Fruit fly (Drosophila melanogaster) whole organism, embryonic: ENCODE data around the gene CG7065.

Source experiments
- Atf3 ChIP-seq: fragments of 200-800 bp; sonication (Bioruptor generic); optimal IDR thresholded peaks from 3 replicates; lab custom pipeline; 2016; ENCODE audit warnings: missing biosample characterization, missing genetic modification characterization
- Bgb ChIP-seq: fragments of 200-800 bp; sonication (Bioruptor generic); IDR thresholded peaks from 2 replicates; pipeline ENCODE4 v1.3.6; 2022; ENCODE audit warnings: missing biosample characterization, missing genetic modification characterization; ENCODE audit not compliant: partially characterized antibody
- CG10959 ChIP-seq: fragments of 200-800 bp; sonication (Bioruptor generic); IDR thresholded peaks from 2 replicates; pipeline ENCODE4 v1.3.6; 2022; ENCODE audit warnings: missing biosample characterization, missing genetic modification characterization
- CG12219 ChIP-seq: fragments of 200-800 bp; sonication (Bioruptor generic); optimal IDR thresholded peaks from 3 replicates; lab custom pipeline; 2018; ENCODE audit warnings: missing biosample characterization, mild to moderate bottlenecking, missing genetic modification characterization
- CG12744 ChIP-seq: fragments of 200-800 bp; sonication (Bioruptor generic); optimal IDR thresholded peaks from 2 replicates; lab custom pipeline; 2016; ENCODE audit warnings: missing biosample characterization, missing genetic modification characterization
- CG13296 ChIP-seq: fragments of 200-800 bp; sonication (Bioruptor generic); optimal IDR thresholded peaks from 3 replicates; lab custom pipeline; 2018; ENCODE audit warnings: missing biosample characterization, mild to moderate bottlenecking, missing genetic modification characterization
- CG13775 ChIP-seq: fragments of 200-800 bp; sonication (Bioruptor generic); optimal IDR thresholded peaks from 3 replicates; lab custom pipeline; 2017; ENCODE audit warnings: missing biosample characterization, mild to moderate bottlenecking, missing genetic modification characterization
- CG13894 ChIP-seq: fragments of 200-800 bp; sonication (Bioruptor generic); optimal IDR thresholded peaks from 3 replicates; lab custom pipeline; 2018; ENCODE audit warnings: missing biosample characterization, mild to moderate bottlenecking, missing genetic modification characterization, moderate library complexity
- CG14710 ChIP-seq: fragments of 200-800 bp; sonication (Bioruptor generic); optimal IDR thresholded peaks from 3 replicates; lab custom pipeline; 2019; ENCODE audit warnings: missing biosample characterization, mild to moderate bottlenecking, missing genetic modification characterization, moderate library complexity
- CG14860 ChIP-seq: fragments of 200-800 bp; sonication (Bioruptor generic); IDR thresholded peaks from 3 replicates; pipeline ENCODE4 v1.3.6; 2022; ENCODE audit warnings: missing biosample characterization, missing genetic modification characterization; ENCODE audit not compliant: partially characterized antibody
- CG15479 ChIP-seq: fragments of 200-800 bp; sonication (Bioruptor generic); optimal IDR thresholded peaks from 3 replicates; lab custom pipeline; 2019; ENCODE audit warnings: missing biosample characterization, mild to moderate bottlenecking, missing genetic modification characterization, moderate library complexity
- CG1647 ChIP-seq: fragments of 200-800 bp; sonication (Bioruptor generic); optimal IDR thresholded peaks from 3 replicates; lab custom pipeline; 2016; ENCODE audit warnings: missing biosample characterization, missing genetic modification characterization
- CG18476 ChIP-seq: fragments of 200-800 bp; sonication (Bioruptor generic); optimal IDR thresholded peaks from 2 replicates; lab custom pipeline; 2016; ENCODE audit warnings: missing biosample characterization, mild to moderate bottlenecking, missing genetic modification characterization
- CG2875 ChIP-seq: fragments of 200-800 bp; sonication (Bioruptor generic); optimal IDR thresholded peaks from 2 replicates; lab custom pipeline; 2017; ENCODE audit warnings: missing biosample characterization, mild to moderate bottlenecking, missing genetic modification characterization, missing genetic modification reagents
- CG3847 ChIP-seq: fragments of 200-800 bp; sonication (Bioruptor generic); IDR thresholded peaks from 2 replicates; pipeline ENCODE4 v1.3.6; 2022; ENCODE audit warnings: missing biosample characterization, missing genetic modification characterization
- CG7556 ChIP-seq: fragments of 200-800 bp; sonication (Bioruptor generic); optimal IDR thresholded peaks from 2 replicates; lab custom pipeline; 2017; ENCODE audit warnings: missing biosample characterization, mild to moderate bottlenecking, missing genetic modification characterization
- CG7963 ChIP-seq: fragments of 200-800 bp; sonication (Bioruptor generic); IDR thresholded peaks from 3 replicates; pipeline ENCODE4 v1.3.6; 2022; ENCODE audit warnings: missing biosample characterization, missing genetic modification characterization; ENCODE audit not compliant: partially characterized antibody
- CHES-1-like ChIP-seq: fragments of 200-800 bp; sonication (Bioruptor generic); optimal IDR thresholded peaks from 2 replicates; lab custom pipeline; 2016; ENCODE audit warnings: missing biosample characterization, missing genetic modification characterization
- Dip2 ChIP-seq: fragments of 200-800 bp; sonication (Bioruptor generic); IDR thresholded peaks from 2 replicates; pipeline ENCODE4 v1.3.6; 2022; ENCODE audit warnings: missing biosample characterization, missing genetic modification characterization
- Dip3 ChIP-seq: fragments of 200-800 bp; sonication (Bioruptor generic); optimal IDR thresholded peaks from 3 replicates; lab custom pipeline; 2016; ENCODE audit warnings: missing biosample characterization, missing genetic modification characterization
- Ets97D ChIP-seq: fragments of 200-800 bp; sonication (Bioruptor generic); optimal IDR thresholded peaks from 3 replicates; lab custom pipeline; 2016; ENCODE audit warnings: missing biosample characterization, missing genetic modification characterization
- H15 ChIP-seq: fragments of 200-800 bp; sonication (Bioruptor generic); IDR thresholded peaks from 3 replicates; pipeline ENCODE4 v1.3.6; 2022; ENCODE audit warnings: missing biosample characterization, missing genetic modification characterization
- HLH3B ChIP-seq: fragments of 200-800 bp; sonication (Bioruptor generic); IDR thresholded peaks from 2 replicates; pipeline ENCODE4 v1.3.6; 2022; ENCODE audit warnings: missing biosample characterization, missing genetic modification characterization
- HLH4C ChIP-seq: fragments of 200-800 bp; sonication (Bioruptor generic); IDR thresholded peaks from 3 replicates; pipeline ENCODE4 v1.3.6; 2022; ENCODE audit warnings: missing biosample characterization, missing genetic modification characterization; ENCODE audit not compliant: partially characterized antibody
- Hr51 ChIP-seq, 2 experiments: fragments of 200-800 bp; sonication (Bioruptor generic); optimal IDR thresholded peaks; 2 replicates in 1 of 2; 3 replicates in 1 of 2; lab custom pipeline; 2016 to 2018; ENCODE audit warnings: missing biosample characterization in 2 of 2, missing genetic modification characterization in 2 of 2, mild to moderate bottlenecking in 1 of 2, moderate library complexity in 1 of 2
- Lpt ChIP-seq: fragments of >200 bp; optimal IDR thresholded peaks from 2 replicates; lab custom pipeline; 2018; ENCODE audit warnings: missing biosample characterization, missing genetic modification characterization
- MBD-R2 ChIP-seq: fragments of 200-800 bp; sonication (Bioruptor generic); IDR thresholded peaks from 2 replicates; pipeline ENCODE4 v1.3.6; 2022; ENCODE audit warnings: missing biosample characterization, missing genetic modification characterization
- MESR4 ChIP-seq: fragments of 200-800 bp; sonication (Bioruptor generic); optimal IDR thresholded peaks from 2 replicates; lab custom pipeline; 2018; ENCODE audit warnings: missing biosample characterization, mild to moderate bottlenecking, missing genetic modification characterization, moderate library complexity
- NK7.1 ChIP-seq: fragments of 200-800 bp; sonication (Bioruptor generic); optimal IDR thresholded peaks from 3 replicates; lab custom pipeline; 2016; ENCODE audit warnings: missing biosample characterization, missing genetic modification characterization
- NfI ChIP-seq: fragments of 200-800 bp; sonication (Bioruptor generic); optimal IDR thresholded peaks from 3 replicates; lab custom pipeline; 2018; ENCODE audit warnings: missing biosample characterization, mild to moderate bottlenecking, missing genetic modification characterization, moderate library complexity
- Optix ChIP-seq: fragments of 200-800 bp; sonication (Bioruptor generic); IDR thresholded peaks from 3 replicates; pipeline ENCODE4 v1.3.6; 2022; ENCODE audit warnings: missing biosample characterization, missing genetic modification characterization
- PHDP ChIP-seq: fragments of 200-800 bp; sonication (Bioruptor generic); optimal IDR thresholded peaks from 3 replicates; lab custom pipeline; 2018; ENCODE audit warnings: missing biosample characterization, mild to moderate bottlenecking, missing genetic modification characterization, moderate library complexity
- Xbp1 ChIP-seq: fragments of 200-800 bp; sonication (Bioruptor generic); optimal IDR thresholded peaks from 3 replicates; lab custom pipeline; 2016; ENCODE audit warnings: missing biosample characterization, mild to moderate bottlenecking, missing genetic modification characterization
- abd-A ChIP-seq: fragments of 200-800 bp; sonication (Bioruptor generic); optimal IDR thresholded peaks from 3 replicates; lab custom pipeline; 2019; ENCODE audit warnings: missing biosample characterization, mild to moderate bottlenecking, missing genetic modification characterization, moderate library complexity
- ap ChIP-seq: fragments of 200-800 bp; sonication (Bioruptor generic); IDR thresholded peaks from 2 replicates; pipeline ENCODE4 v1.3.6; 2022; ENCODE audit warnings: missing biosample characterization, missing genetic modification characterization
- az2 ChIP-seq: fragments of 200-800 bp; sonication (Bioruptor generic); optimal IDR thresholded peaks from 3 replicates; lab custom pipeline; 2016; ENCODE audit warnings: missing biosample characterization, missing genetic modification characterization
- btn ChIP-seq: fragments of 200-800 bp; sonication (Bioruptor generic); optimal IDR thresholded peaks from 2 replicates; lab custom pipeline; 2016; ENCODE audit warnings: missing biosample characterization, missing genetic modification characterization
- caup ChIP-seq: fragments of 200-800 bp; sonication (Bioruptor generic); optimal IDR thresholded peaks from 3 replicates; lab custom pipeline; 2017; ENCODE audit warnings: missing biosample characterization, mild to moderate bottlenecking, missing genetic modification characterization, moderate library complexity; ENCODE audit not compliant: severe bottlenecking
- fd64A ChIP-seq: fragments of 200-800 bp; sonication (Bioruptor generic); optimal IDR thresholded peaks from 3 replicates; lab custom pipeline; 2018; ENCODE audit warnings: missing biosample characterization, mild to moderate bottlenecking, missing genetic modification characterization
- fd96Cb ChIP-seq: fragments of 200-800 bp; sonication (Bioruptor generic); optimal IDR thresholded peaks from 2 replicates; lab custom pipeline; 2018; ENCODE audit warnings: missing biosample characterization, mild to moderate bottlenecking, missing genetic modification characterization, moderate library complexity
- gt ChIP-seq: fragments of 200-800 bp; sonication (Bioruptor generic); IDR thresholded peaks from 2 replicates; pipeline ENCODE4 v1.3.6; 2022; ENCODE audit warnings: missing biosample characterization, missing genetic modification characterization
- jing ChIP-seq: fragments of 200-800 bp; sonication (Bioruptor generic); optimal IDR thresholded peaks from 2 replicates; lab custom pipeline; 2018; ENCODE audit warnings: missing biosample characterization, mild to moderate bottlenecking, missing genetic modification characterization
- klu ChIP-seq: fragments of 200-800 bp; sonication (Bioruptor generic); IDR thresholded peaks from 2 replicates; pipeline ENCODE4 v1.3.6; 2022; ENCODE audit warnings: missing biosample characterization, missing genetic modification characterization
- lab ChIP-seq: fragments of 200-800 bp; sonication (Bioruptor generic); optimal IDR thresholded peaks from 3 replicates; lab custom pipeline; 2017; ENCODE audit warnings: missing biosample characterization, missing genetic modification characterization, mild to moderate bottlenecking, moderate library complexity, missing genetic modification reagents
- lilli ChIP-seq: fragments of 200-800 bp; sonication (Bioruptor generic); optimal IDR thresholded peaks from 3 replicates; lab custom pipeline; 2016; ENCODE audit warnings: missing biosample characterization, missing genetic modification characterization
- onecut ChIP-seq: fragments of 200-800 bp; sonication (Bioruptor generic); IDR thresholded peaks from 2 replicates; pipeline ENCODE4 v1.3.6; 2022; ENCODE audit warnings: missing biosample characterization, missing genetic modification characterization
- pho ChIP-seq: fragments of 200-800 bp; sonication (Bioruptor generic); optimal IDR thresholded peaks from 2 replicates; lab custom pipeline; 2016; ENCODE audit warnings: missing biosample characterization, missing genetic modification characterization
- sd ChIP-seq: fragments of 200-800 bp; sonication (Bioruptor generic); optimal IDR thresholded peaks from 3 replicates; lab custom pipeline; 2018; ENCODE audit warnings: missing biosample characterization, mild to moderate bottlenecking, missing genetic modification characterization, moderate library complexity
- tap ChIP-seq: fragments of 200-800 bp; optimal IDR thresholded peaks from 3 replicates; lab custom pipeline; 2019; ENCODE audit warnings: missing biosample characterization, mild to moderate bottlenecking, missing genetic modification characterization, moderate library complexity
- ttk ChIP-seq: fragments of 200-800 bp; sonication (Bioruptor generic); IDR thresholded peaks from 2 replicates; pipeline ENCODE4 v2.1.2; 2022; ENCODE audit warnings: missing biosample characterization, missing genetic modification characterization

The CG7065 gene

DNA sequence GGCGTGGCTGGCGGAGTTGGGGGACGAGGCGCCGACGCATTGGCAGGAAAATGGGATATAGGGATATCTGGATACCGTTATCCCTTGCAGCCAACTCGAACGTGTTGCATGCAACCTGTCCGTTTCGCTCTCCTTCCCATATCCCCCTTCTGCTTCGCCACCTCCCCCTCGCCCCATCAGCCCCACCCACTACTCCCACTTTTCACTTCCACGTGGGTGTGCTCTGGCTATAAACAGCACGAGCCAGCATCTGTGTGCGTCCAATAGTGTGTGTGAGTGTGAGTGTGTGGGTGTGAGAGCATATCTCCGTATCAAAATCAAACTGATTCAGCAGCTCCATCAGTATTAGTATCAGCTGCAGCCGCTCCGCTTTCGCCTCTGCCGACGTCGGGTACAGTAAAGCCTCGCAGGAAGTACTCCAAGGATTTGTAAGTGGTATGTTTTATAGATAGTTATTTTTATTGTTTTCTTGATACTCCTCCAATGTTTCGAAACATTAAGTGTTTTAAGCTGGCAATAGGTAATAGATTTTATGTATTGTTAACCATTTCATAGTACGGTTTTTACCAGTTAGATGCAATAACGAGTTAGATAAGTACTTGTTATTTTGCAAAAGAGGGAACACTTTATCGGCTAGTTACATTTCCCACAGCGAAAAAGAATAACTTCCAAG is 23.2 kb upstream of the CG7065 start (continued):
- peak; percentile 46 for TF ChIP-seq CG13296
- TF ChIP-seq jing (GFP tag; lab: Kevin White, UChicago), result no peak
- TF ChIP-seq lilli (GFP tag; lab: Kevin White, UChicago), result peak; percentile 32
- no peak for TF ChIP-seq ap (GFP tag; lab: Robert Waterston, UW)
- no peak for TF ChIP-seq btn (GFP tag; lab: Kevin White, UChicago)
- peak; percentile 20 for TF ChIP-seq NK7.1 (GFP tag; lab: Kevin White, UChicago)
- no peak for TF ChIP-seq NfI (GFP tag; lab: Kevin White, UChicago)
- TF ChIP-seq klu, result no peak
- TF ChIP-seq MBD-R2 (GFP tag; lab: Robert Waterston, UW), result no peak; the same call in 1 of the 2 replicates
- no peak for TF ChIP-seq CG15479
- no peak for TF ChIP-seq CG10959 (GFP tag; lab: Robert Waterston, UW)
- no peak for TF ChIP-seq CG7963 (GFP tag; lab: Robert Waterston, UW)
- no peak for TF ChIP-seq Lpt (GFP tag; lab: Kevin White, UChicago)
- no peak for TF ChIP-seq CG2875 (GFP tag; lab: Kevin White, UChicago)
- no peak for TF ChIP-seq caup
- no peak for TF ChIP-seq HLH4C (GFP tag; lab: Robert Waterston, UW)
- TF ChIP-seq fd96Cb (tag; lab: Kevin White, UChicago), result peak; percentile 68
- TF ChIP-seq CG12744 (GFP tag; lab: Kevin White, UChicago), result no peak
- peak; percentile 69 for TF ChIP-seq tap
- TF ChIP-seq abd-A (tag; lab: Kevin White, UChicago), result peak; percentile 72
- no peak for TF ChIP-seq MESR4
- no peak for TF ChIP-seq Xbp1
- no peak for TF ChIP-seq Ets97D (GFP tag; lab: Kevin White, UChicago)
- no peak for TF ChIP-seq Atf3 (GFP tag; lab: Kevin White, UChicago)
- no peak for TF ChIP-seq CG7556
- no peak for TF ChIP-seq gt
- TF ChIP-seq Dip3 (GFP tag; lab: Kevin White, UChicago), result no peak
- TF ChIP-seq Bgb, result no peak
- no peak for TF ChIP-seq CG14860 (GFP tag; lab: Robert Waterston, UW)
- TF ChIP-seq H15 (GFP tag; lab: Robert Waterston, UW), result no peak
- TF ChIP-seq ttk, result no peak
- TF ChIP-seq PHDP (tag; lab: Kevin White, UChicago), result no peak
- peak; percentile 47 for TF ChIP-seq CG14710 (tag; lab: Kevin White, UChicago)
- peak; percentile 17 for TF ChIP-seq CG12219 (GFP tag; lab: Kevin White, UChicago)
- TF ChIP-seq Hr51 (GFP tag; optimal IDR thresholded peaks at IDR 0.05; lab: Kevin White, UChicago), result no peak
- TF ChIP-seq Dip2, result no peak
- TF ChIP-seq fd64A (GFP tag; lab: Kevin White, UChicago), result peak; percentile 10
- TF ChIP-seq HLH3B (GFP tag; lab: Robert Waterston, UW), result 0 out of 2 replicates have a peak, but pooled peaks have one; percentile 48
- no peak for TF ChIP-seq az2 (GFP tag; lab: Kevin White, UChicago)
- TF ChIP-seq onecut (GFP tag; lab: Robert Waterston, UW), result no peak
- no peak for TF ChIP-seq Optix (GFP tag; lab: Robert Waterston, UW)
- peak; percentile 64 for TF ChIP-seq lab (GFP tag; lab: Kevin White, UChicago)
- TF ChIP-seq pho (GFP tag; lab: Kevin White, UChicago), result no peak
- TF ChIP-seq CG3847 (GFP tag; lab: Robert Waterston, UW), result no peak
- TF ChIP-seq CG13775, result no peak
- TF ChIP-seq CG13894 (tag; lab: Kevin White, UChicago), result no peak
- TF ChIP-seq CG1647 (GFP tag; lab: Kevin White, UChicago), result no peak
- no peak for TF ChIP-seq sd
- TF ChIP-seq CG18476 (GFP tag; lab: Kevin White, UChicago), result no peak
- TF ChIP-seq CHES-1-like (GFP tag; lab: Kevin White, UChicago), result no peak
